Fruit fly (Drosophila melanogaster) whole organism, prepupa: Measurements from ENCODE around the gene Gycalpha99B.

ENCODE experiments used
- CG6163 ChIP-seq: fragments of 200-800 bp; sonication (Bioruptor generic); IDR thresholded peaks from 3 replicates; pipeline ENCODE4 v1.3.6; 2022; ENCODE audit warnings: missing biosample characterization, missing genetic modification characterization
- CG8119 ChIP-seq: fragments of 200-800 bp; sonication (Bioruptor generic); IDR thresholded peaks from 3 replicates; pipeline ENCODE4 v1.3.6; 2022; ENCODE audit warnings: missing biosample characterization, missing genetic modification characterization
- Sox102F ChIP-seq: fragments of 200-800 bp; sonication (Bioruptor generic); optimal IDR thresholded peaks from 2 replicates; lab custom pipeline; 2016; ENCODE audit warnings: missing biosample characterization, mild to moderate bottlenecking, missing genetic modification characterization
- net ChIP-seq: fragments of 200-800 bp; sonication (Bioruptor generic); optimal IDR thresholded peaks from 3 replicates; lab custom pipeline; 2016; ENCODE audit warnings: missing biosample characterization, missing genetic modification characterization
- ss ChIP-seq, 2 experiments: fragments of 200-800 bp; sonication (Bioruptor generic); optimal IDR thresholded peaks; 2 replicates in 1 of 2; 3 replicates in 1 of 2; lab custom pipeline; 2017 to 2018; ENCODE audit warnings: mild to moderate bottlenecking in 2 of 2, missing biosample characterization in 2 of 2, missing genetic modification characterization in 2 of 2, moderate library complexity in 1 of 2
- svp ChIP-seq: fragments of 200-800 bp; sonication (Bioruptor generic); peaks from one replicate; lab custom pipeline; 2016; ENCODE audit warnings: missing biosample characterization, missing genetic modification characterization

- TF ChIP-seq svp (GFP tag; lab: Kevin White, UChicago): peak; percentile 90
- TF ChIP-seq CG8119 (GFP tag; lab: Robert Waterston, UW): peak; percentile 63; the same call in 2 of the 3 replicates
- no peak for TF ChIP-seq net
- no peak for TF ChIP-seq ss (GFP tag; optimal IDR thresholded peaks at IDR 0.05; lab: Kevin White, UChicago)
- peak; percentile 24; the same call in 1 of the 3 replicates for TF ChIP-seq CG6163
- peak; percentile 51 for TF ChIP-seq Sox102F (GFP tag; lab: Kevin White, UChicago)
Measured at dm6 chr3R:29682152-29682600, at the start of gene Gycalpha99B, which contains the start of gene CG7582.
